Fruit fly (Drosophila melanogaster) Kc167 (cell line): ENCODE data around the gene CG16985.
A peak's percentile ranks its signal among the peaks of the same experiment; 100 is the strongest.

ENCODE experiments used
- Myc ChIP-seq: fragments of >200 bp; optimal IDR thresholded peaks from 2 replicates; lab custom pipeline; 2017; ENCODE audit warnings: missing external identifiers
- Sin3A ChIP-seq: fragments of >200 bp; optimal IDR thresholded peaks from 2 replicates; lab custom pipeline; 2018; ENCODE audit warnings: missing external identifiers
- h ChIP-seq: fragments of >200 bp; optimal IDR thresholded peaks from 3 replicates; lab custom pipeline; 2018; ENCODE audit warnings: missing external identifiers
- insv ChIP-seq: fragments of >200 bp; optimal IDR thresholded peaks from 3 replicates; lab custom pipeline; 2018; ENCODE audit warnings: missing external identifiers
- psq ChIP-seq: fragments of >200 bp; optimal IDR thresholded peaks from 2 replicates; lab custom pipeline; 2017; ENCODE audit warnings: missing external identifiers
- ttk ChIP-seq: sonication (Bioruptor generic); optimal IDR thresholded peaks from 2 replicates; lab custom pipeline; 2017; ENCODE audit warnings: missing external identifiers

Gene CG16985

dm6 chr3L:2599214-2599730 lies at the start of gene CG16985, which contains the start of gene CG12182:
Gene CG16985 (plus strand): TSS chr3L:2599297.
Gene CG12182 (minus strand): TSS chr3L:2599579.
- TF ChIP-seq insv (no peak), h (no peak), ttk (lab: Kevin White, UChicago) (no peak), Sin3A (lab: Kevin White, UChicago) (no peak), psq (lab: Kevin White, UChicago) (no peak), Myc (lab: Kevin White, UChicago) (no peak)

- no peak for TF ChIP-seq psq (lab: Kevin White, UChicago)
- no peak for TF ChIP-seq Myc (lab: Kevin White, UChicago)
- TF ChIP-seq Sin3A (lab: Kevin White, UChicago): no peak
- TF ChIP-seq ttk (lab: Kevin White, UChicago): no peak
- no peak for TF ChIP-seq h
- no peak for TF ChIP-seq insv
These were observed 47.9 kb upstream of the CG16985 start for dm6 chr3L:2551137-2551676.

dm6 chr3L:2552116-2552843 lies 46.8 kb upstream of the CG16985 start:
- TF ChIP-seq insv (no peak), psq (lab: Kevin White, UChicago) (peak; percentile 56)

dm6 chr3L:2552844-2553839 lies 46.0 kb upstream of the CG16985 start:
- TF ChIP-seq psq (lab: Kevin White, UChicago) (peak; percentile 66), Myc (lab: Kevin White, UChicago) (no peak)

- TF ChIP-seq ttk (lab: Kevin White, UChicago) (no peak), Sin3A (lab: Kevin White, UChicago) (no peak), Myc (lab: Kevin White, UChicago) (no peak), psq (lab: Kevin White, UChicago) (peak; percentile 74)
These were observed 44.8 kb upstream of the CG16985 start, which contains the start of gene Spn for dm6 chr3L:2554118-2554814. Gene Spn (minus strand): TSS chr3L:2554292.

dm6 chr3L:2555670-2556069 lies 43.4 kb upstream of the CG16985 start:
- TF ChIP-seq h: no peak

dm6 chr3L:2566029-2566428 lies 33.1 kb upstream of the CG16985 start:
- TF ChIP-seq Myc (lab: Kevin White, UChicago) (no peak), insv (no peak), Sin3A (lab: Kevin White, UChicago) (no peak), ttk (lab: Kevin White, UChicago) (no peak), psq (lab: Kevin White, UChicago) (no peak), h (no peak)

dm6 chr3L:2567050-2567609 lies 32.0 kb upstream of the CG16985 start:
- TF ChIP-seq h (peak; percentile 10), psq (lab: Kevin White, UChicago) (no peak), Sin3A (lab: Kevin White, UChicago) (no peak), ttk (lab: Kevin White, UChicago) (no peak), insv (peak; percentile 62), Myc (lab: Kevin White, UChicago) (no peak)

- TF ChIP-seq h (no peak), psq (lab: Kevin White, UChicago) (no peak)
These were observed 30.8 kb upstream of the CG16985 start for dm6 chr3L:2568274-2568673.

- TF ChIP-seq psq (lab: Kevin White, UChicago) (no peak), h (no peak), ttk (lab: Kevin White, UChicago) (no peak), insv (no peak), Sin3A (lab: Kevin White, UChicago) (no peak), Myc (lab: Kevin White, UChicago) (no peak)
These were observed 28.8 kb upstream of the CG16985 start for dm6 chr3L:2570269-2570723.

dm6 chr3L:2571975-2572374 lies 27.1 kb upstream of the CG16985 start:
- TF ChIP-seq Sin3A (lab: Kevin White, UChicago) (no peak), Myc (lab: Kevin White, UChicago) (no peak), psq (lab: Kevin White, UChicago) (no peak), insv (no peak), ttk (lab: Kevin White, UChicago) (no peak), h (no peak)
